Fruit fly (Drosophila melanogaster) whole organism, pupa: ENCODE data around the gene Ir68a.

Source experiments
- CG32121 ChIP-seq: fragments of 200-800 bp; sonication (Bioruptor generic); IDR thresholded peaks from 2 replicates; pipeline ENCODE4 v1.3.6; 2022; ENCODE audit warnings: missing biosample characterization, missing genetic modification characterization
- D1 ChIP-seq: fragments of 200-800 bp; sonication (Bioruptor generic); optimal IDR thresholded peaks from 2 replicates; lab custom pipeline; 2018; ENCODE audit warnings: missing biosample characterization, mild to moderate bottlenecking, missing genetic modification characterization, moderate library complexity
- EcR ChIP-seq: fragments of 200-800 bp; sonication (Bioruptor generic); optimal IDR thresholded peaks from 3 replicates; lab custom pipeline; 2019; ENCODE audit warnings: missing biosample characterization, missing genetic modification characterization, mild to moderate bottlenecking, moderate library complexity, missing genetic modification reagents
- Pif1A ChIP-seq: fragments of 200-800 bp; sonication (Bioruptor generic); optimal IDR thresholded peaks from 3 replicates; lab custom pipeline; 2016; ENCODE audit warnings: missing biosample characterization, missing genetic modification characterization
- Snoo ChIP-seq: fragments of 200-800 bp; sonication (Bioruptor generic); optimal IDR thresholded peaks from 3 replicates; lab custom pipeline; 2017; ENCODE audit warnings: missing biosample characterization, mild to moderate bottlenecking, missing genetic modification characterization, inconsistent platforms

dm6 chr3L:11276020-11276419, 40.0 kb upstream of the Ir68a start:
- TF ChIP-seq Snoo (tag; lab: Kevin White, UChicago), result no peak
- TF ChIP-seq Pif1A (GFP tag; lab: Kevin White, UChicago), result no peak
- TF ChIP-seq D1, result no peak
- no peak for TF ChIP-seq EcR (GFP tag; lab: Kevin White, UChicago)
- 0 out of 2 replicates have a peak, but pooled peaks have one; percentile 19 for TF ChIP-seq CG32121 (GFP tag; lab: Robert Waterston, UW)
